Fruit fly (Drosophila melanogaster): Measurements from ENCODE around the gene CG4375.

CG4375 gene

DNA sequence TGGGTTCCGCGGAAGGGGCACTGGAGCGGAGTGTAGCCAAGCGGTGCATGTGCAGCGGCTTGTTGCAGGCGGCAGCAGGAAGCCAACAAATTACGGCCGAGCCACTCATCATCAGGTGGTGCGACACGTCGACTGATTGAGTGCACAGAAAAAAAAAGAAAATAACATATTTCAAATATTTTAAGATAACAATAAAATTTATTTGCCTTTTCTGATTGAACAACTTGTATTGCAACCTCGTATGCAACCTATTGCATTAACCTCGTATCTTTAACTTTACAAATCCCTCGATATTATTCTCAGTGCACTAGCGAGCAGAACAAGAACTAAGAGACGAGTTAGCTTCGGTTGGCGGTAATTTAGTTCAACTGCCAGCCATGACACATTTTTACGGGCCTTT lies 43.6 kb upstream of the CG4375 start (continued):
- TF ChIP-seq gcm2 (GFP tag; optimal IDR thresholded peaks at IDR 0.05) (no peak), Hr3 (GFP tag; optimal IDR thresholded peaks at IDR 0.05) (no peak), CG30403 (GFP tag; optimal IDR thresholded peaks at IDR 0.05) (peak; percentile 23), zfh2 (GFP tag; optimal IDR thresholded peaks at IDR 0.05) (no peak), CG10431 (GFP tag; optimal IDR thresholded peaks at IDR 0.05) (no peak), dmrt11E (tag; optimal IDR thresholded peaks at IDR 0.05) (peak; percentile 68), HmgZ (tag; optimal IDR thresholded peaks at IDR 0.05) (no peak), CG14860 (GFP tag; IDR thresholded peaks at IDR 0.05; ENCODE audit: partially characterized antibody) (no peak), CG11504 (tag; optimal IDR thresholded peaks at IDR 0.05) (peak; percentile 40), CG7786 (GFP tag; optimal IDR thresholded peaks at IDR 0.05) (no peak), ci (GFP tag; IDR thresholded peaks at IDR 0.05) (peak; percentile 72; the same call in 2 of the 3 replicates), kah (GFP tag; optimal IDR thresholded peaks at IDR 0.05) (no peak), gro (GFP tag; optimal IDR thresholded peaks at IDR 0.05) (no peak), CG2889 (GFP tag; IDR thresholded peaks at IDR 0.05) (no peak), tx (GFP tag; optimal IDR thresholded peaks at IDR 0.05) (no peak), fd96Cb (tag; optimal IDR thresholded peaks at IDR 0.05) (peak; percentile 22), Kr (GFP tag; optimal IDR thresholded peaks at IDR 0.05) (no peak), Hey (tag; optimal IDR thresholded peaks at IDR 0.05) (no peak), dmrt99B (tag; optimal IDR thresholded peaks at IDR 0.05) (peak; percentile 28), Lhr (GFP tag; optimal IDR thresholded peaks at IDR 0.05) (no peak), Dref (GFP tag; IDR thresholded peaks at IDR 0.05) (no peak), CG3838 (GFP tag; optimal IDR thresholded peaks at IDR 0.05) (no peak), CG7372 (GFP tag; IDR thresholded peaks at IDR 0.05) (no peak), tgo (GFP tag; IDR thresholded peaks at IDR 0.05) (no peak), ftz-f1 (GFP tag; optimal IDR thresholded peaks at IDR 0.05) (no peak), ATbp (GFP tag; optimal IDR thresholded peaks at IDR 0.05) (peak; percentile 16), CG15269 (tag; optimal IDR thresholded peaks at IDR 0.05) (no peak), caup (GFP tag; optimal IDR thresholded peaks at IDR 0.05; ENCODE audit: severe bottlenecking) (no peak), CG4707 (GFP tag; optimal IDR thresholded peaks at IDR 0.05) (no peak), CG4404 (GFP tag; IDR thresholded peaks at IDR 0.05) (no peak), CG3726 (GFP tag; IDR thresholded peaks at IDR 0.05) (no peak), CG5245 (GFP tag; optimal IDR thresholded peaks at IDR 0.05) (peak; percentile 3), CG30431 (GFP tag; optimal IDR thresholded peaks at IDR 0.05) (no peak), zfh1 (GFP tag; IDR thresholded peaks at IDR 0.05) (peak; percentile 61; the same call in 1 of the 3 replicates), onecut (GFP tag; IDR thresholded peaks at IDR 0.05) (no peak), CG7987 (GFP tag; optimal IDR thresholded peaks at IDR 0.05) (no peak), CG10543 (GFP tag; optimal IDR thresholded peaks at IDR 0.05) (no peak), CG31441 (GFP tag; IDR thresholded peaks at IDR 0.05) (peak; percentile 39; the same call in 1 of the 2 replicates), CG10979 (tag; optimal IDR thresholded peaks at IDR 0.05) (peak; percentile 65), jing (GFP tag; optimal IDR thresholded peaks at IDR 0.05) (no peak), D19B (GFP tag; optimal IDR thresholded peaks at IDR 0.05) (no peak), Deaf1 (tag; optimal IDR thresholded peaks at IDR 0.05) (no peak), CG9876 (GFP tag; optimal IDR thresholded peaks at IDR 0.05) (no peak), YL-1 (GFP tag; optimal IDR thresholded peaks at IDR 0.05) (no peak), ro (GFP tag; IDR thresholded peaks at IDR 0.05) (no peak), Oaz (GFP tag; IDR thresholded peaks at IDR 0.05) (no peak), CG1603 (tag; optimal IDR thresholded peaks at IDR 0.05) (peak; percentile 50), E2f2 (GFP tag; IDR thresholded peaks at IDR 0.05) (no peak), az2 (GFP tag; optimal IDR thresholded peaks at IDR 0.05) (no peak), CG2875 (GFP tag; optimal IDR thresholded peaks at IDR 0.05) (peak; percentile 34), corto (GFP tag; optimal IDR thresholded peaks at IDR 0.05) (no peak), Hand (GFP tag; optimal IDR thresholded peaks at IDR 0.05) (no peak)

Data from whole organism, embryonic.